Fruit fly (Drosophila melanogaster) whole organism, embryonic: ENCODE measurements around the gene CG31515.

ENCODE experiments used
- BEAF-32 ChIP-seq: fragments of 200-800 bp; sonication (Bioruptor generic); optimal IDR thresholded peaks from 3 replicates; lab custom pipeline; 2017; ENCODE audit warnings: missing biosample characterization, missing genetic modification characterization, mild to moderate bottlenecking, moderate library complexity, missing genetic modification reagents
- Bteb2 ChIP-seq: fragments of 200-800 bp; sonication (Bioruptor generic); optimal IDR thresholded peaks from 2 replicates; lab custom pipeline; 2016; ENCODE audit warnings: missing biosample characterization, missing genetic modification characterization
- CG10462 ChIP-seq: fragments of 200-800 bp; sonication (Bioruptor generic); optimal IDR thresholded peaks from 2 replicates; lab custom pipeline; 2016; ENCODE audit warnings: missing biosample characterization, missing genetic modification characterization
- CG11696 ChIP-seq: fragments of 200-800 bp; sonication (Bioruptor generic); IDR thresholded peaks from 2 replicates; pipeline ENCODE4 v1.3.6; 2022; ENCODE audit warnings: missing biosample characterization, missing genetic modification characterization
- CG12071 ChIP-seq: fragments of 200-800 bp; sonication (Bioruptor generic); optimal IDR thresholded peaks from 3 replicates; lab custom pipeline; 2018; ENCODE audit warnings: missing biosample characterization, mild to moderate bottlenecking, missing genetic modification characterization
- CG12155 ChIP-seq: fragments of 200-800 bp; sonication (Bioruptor generic); optimal IDR thresholded peaks from 3 replicates; lab custom pipeline; 2016; ENCODE audit warnings: missing biosample characterization, missing genetic modification characterization
- CG17361 ChIP-seq: fragments of 200-800 bp; sonication (Bioruptor generic); IDR thresholded peaks from 3 replicates; pipeline ENCODE4 v1.3.6; 2022; ENCODE audit warnings: missing biosample characterization, missing genetic modification characterization
- CG18262 ChIP-seq: fragments of 200-800 bp; optimal IDR thresholded peaks from 3 replicates; lab custom pipeline; 2019; ENCODE audit warnings: missing biosample characterization, mild to moderate bottlenecking, missing genetic modification characterization, moderate library complexity
- CG2199 ChIP-seq: fragments of 200-800 bp; sonication (Bioruptor generic); IDR thresholded peaks from 3 replicates; pipeline ENCODE4 v1.3.6; 2022; ENCODE audit warnings: missing biosample characterization, missing genetic modification characterization
- CG30431 ChIP-seq: fragments of 200-800 bp; sonication (Bioruptor generic); optimal IDR thresholded peaks from 2 replicates; lab custom pipeline; 2017; ENCODE audit warnings: missing biosample characterization, missing genetic modification characterization
- CG32532 ChIP-seq: fragments of 200-800 bp; sonication (Bioruptor generic); IDR thresholded peaks from 2 replicates; pipeline ENCODE4 v1.3.6; 2022; ENCODE audit warnings: missing biosample characterization, missing genetic modification characterization
- CG32772 ChIP-seq: fragments of 200-800 bp; sonication (Bioruptor generic); IDR thresholded peaks from 2 replicates; pipeline ENCODE4 v1.3.6; 2022; ENCODE audit warnings: missing biosample characterization, missing genetic modification characterization
- CG3281 ChIP-seq: fragments of 200-800 bp; sonication (Bioruptor generic); optimal IDR thresholded peaks from 3 replicates; lab custom pipeline; 2017; ENCODE audit warnings: missing biosample characterization, mild to moderate bottlenecking, missing genetic modification characterization
- CG4282 ChIP-seq: fragments of 200-800 bp; sonication (Bioruptor generic); optimal IDR thresholded peaks from 2 replicates; lab custom pipeline; 2016; ENCODE audit warnings: missing biosample characterization, missing genetic modification characterization
- CG4360 ChIP-seq: fragments of 200-800 bp; sonication (Bioruptor generic); IDR thresholded peaks from 2 replicates; pipeline ENCODE4 v1.3.6; 2022; ENCODE audit warnings: missing biosample characterization, missing genetic modification characterization
- CG43689 ChIP-seq: fragments of 200-800 bp; sonication (Bioruptor generic); IDR thresholded peaks from 2 replicates; pipeline ENCODE4 v1.3.6; 2022; ENCODE audit warnings: missing biosample characterization, missing genetic modification characterization
- CG4404 ChIP-seq: fragments of 200-800 bp; sonication (Bioruptor generic); IDR thresholded peaks from 2 replicates; pipeline ENCODE4 v1.3.6; 2022; ENCODE audit warnings: missing biosample characterization, missing genetic modification characterization
- CG6254 ChIP-seq: fragments of 200-800 bp; sonication (Bioruptor generic); optimal IDR thresholded peaks from 3 replicates; lab custom pipeline; 2017; ENCODE audit warnings: mild to moderate bottlenecking, missing biosample characterization, missing genetic modification reagents, missing genetic modification characterization
- CG7745 ChIP-seq: fragments of 200-800 bp; sonication (Bioruptor generic); optimal IDR thresholded peaks from 2 replicates; lab custom pipeline; 2018; ENCODE audit warnings: missing biosample characterization, mild to moderate bottlenecking, missing genetic modification characterization, moderate library complexity
- CG7963 ChIP-seq: fragments of 200-800 bp; sonication (Bioruptor generic); IDR thresholded peaks from 3 replicates; pipeline ENCODE4 v1.3.6; 2022; ENCODE audit warnings: missing biosample characterization, missing genetic modification characterization; ENCODE audit not compliant: partially characterized antibody
- CG8944 ChIP-seq: fragments of 200-800 bp; sonication (Bioruptor generic); optimal IDR thresholded peaks from 3 replicates; lab custom pipeline; 2016; ENCODE audit warnings: missing biosample characterization, missing genetic modification characterization
- D19A ChIP-seq: fragments of 200-800 bp; optimal IDR thresholded peaks from 3 replicates; lab custom pipeline; 2019; ENCODE audit warnings: missing biosample characterization, mild to moderate bottlenecking, missing genetic modification characterization, moderate library complexity
- Deaf1 ChIP-seq: fragments of 200-800 bp; optimal IDR thresholded peaks from 3 replicates; lab custom pipeline; 2019; ENCODE audit warnings: missing biosample characterization, mild to moderate bottlenecking, missing genetic modification characterization, moderate library complexity
- Elba2 ChIP-seq: fragments of 200-800 bp; sonication (Bioruptor generic); optimal IDR thresholded peaks from 3 replicates; lab custom pipeline; 2016; ENCODE audit warnings: missing biosample characterization, missing genetic modification characterization
- H2.0 ChIP-seq: fragments of 200-800 bp; sonication (Bioruptor generic); IDR thresholded peaks from 2 replicates; pipeline ENCODE4 v1.3.6; 2022; ENCODE audit warnings: missing biosample characterization, missing genetic modification characterization
- Hmx ChIP-seq: fragments of 200-800 bp; sonication (Bioruptor generic); optimal IDR thresholded peaks from 2 replicates; lab custom pipeline; 2016; ENCODE audit warnings: missing biosample characterization, missing genetic modification characterization
- Hr3 ChIP-seq: fragments of 200-800 bp; sonication (Bioruptor generic); optimal IDR thresholded peaks from 3 replicates; lab custom pipeline; 2016; ENCODE audit warnings: missing biosample characterization, missing genetic modification characterization
- Lpt ChIP-seq: fragments of >200 bp; optimal IDR thresholded peaks from 2 replicates; lab custom pipeline; 2018; ENCODE audit warnings: missing biosample characterization, missing genetic modification characterization
- Mad ChIP-seq: fragments of 200-800 bp; sonication (Bioruptor generic); optimal IDR thresholded peaks from 2 replicates; lab custom pipeline; 2016; ENCODE audit warnings: missing biosample characterization, missing genetic modification characterization
- Mes4 ChIP-seq: fragments of 200-800 bp; sonication (Bioruptor generic); optimal IDR thresholded peaks from 2 replicates; lab custom pipeline; 2016; ENCODE audit warnings: missing biosample characterization, missing genetic modification characterization
- NK7.1 ChIP-seq: fragments of 200-800 bp; sonication (Bioruptor generic); optimal IDR thresholded peaks from 3 replicates; lab custom pipeline; 2016; ENCODE audit warnings: missing biosample characterization, missing genetic modification characterization
- Pdp1 ChIP-seq, 2 experiments: fragments of 200-800 bp; sonication (Bioruptor generic); optimal IDR thresholded peaks; 3 replicates each; lab custom pipeline; 2016; ENCODE audit warnings: missing biosample characterization in 2 of 2, missing genetic modification characterization in 2 of 2, mild to moderate bottlenecking in 1 of 2, moderate library complexity in 1 of 2
- Xbp1 ChIP-seq: fragments of 200-800 bp; sonication (Bioruptor generic); optimal IDR thresholded peaks from 3 replicates; lab custom pipeline; 2016; ENCODE audit warnings: missing biosample characterization, mild to moderate bottlenecking, missing genetic modification characterization
- ato ChIP-seq: fragments of 200-800 bp; sonication (Bioruptor generic); IDR thresholded peaks from 2 replicates; pipeline ENCODE4 v1.3.6; 2022; ENCODE audit warnings: missing biosample characterization, missing genetic modification characterization; ENCODE audit not compliant: partially characterized antibody
- bab2 ChIP-seq: fragments of 200-800 bp; sonication (Bioruptor generic); optimal IDR thresholded peaks from 2 replicates; lab custom pipeline; 2016; ENCODE audit warnings: missing biosample characterization, missing genetic modification characterization
- bsh ChIP-seq, 2 experiments: fragments of 200-800 bp; sonication (Bioruptor generic); optimal IDR thresholded peaks; 2 replicates each; lab custom pipeline; 2017 to 2018; ENCODE audit warnings: mild to moderate bottlenecking in 2 of 2, missing biosample characterization in 2 of 2, missing genetic modification characterization in 2 of 2, moderate library complexity in 1 of 2
- cato ChIP-seq: fragments of 200-800 bp; sonication (Bioruptor generic); optimal IDR thresholded peaks from 2 replicates; lab custom pipeline; 2016; ENCODE audit warnings: missing biosample characterization, missing genetic modification characterization, borderline replicate concordance
- chn ChIP-seq: fragments of 200-800 bp; sonication (Bioruptor generic); optimal IDR thresholded peaks from 2 replicates; lab custom pipeline; 2016; ENCODE audit warnings: missing biosample characterization, missing genetic modification characterization
- corto ChIP-seq: fragments of 200-800 bp; sonication (Bioruptor generic); optimal IDR thresholded peaks from 2 replicates; lab custom pipeline; 2016; ENCODE audit warnings: missing biosample characterization, mild to moderate bottlenecking, missing genetic modification characterization, moderate library complexity
- dimm ChIP-seq: fragments of 200-800 bp; sonication (Bioruptor generic); IDR thresholded peaks from 2 replicates; pipeline ENCODE4 v1.3.6; 2022; ENCODE audit warnings: missing biosample characterization, missing genetic modification characterization
- fd102C ChIP-seq: fragments of 200-800 bp; sonication (Bioruptor generic); optimal IDR thresholded peaks from 2 replicates; lab custom pipeline; 2018; ENCODE audit warnings: missing biosample characterization, mild to moderate bottlenecking, missing genetic modification characterization, moderate library complexity
- knrl ChIP-seq: fragments of 200-800 bp; sonication (Bioruptor generic); IDR thresholded peaks from 3 replicates; pipeline ENCODE4 v1.3.6; 2022; ENCODE audit warnings: missing biosample characterization, missing genetic modification characterization; ENCODE audit not compliant: partially characterized antibody
- phol ChIP-seq: fragments of 200-800 bp; sonication (Bioruptor generic); optimal IDR thresholded peaks from 3 replicates; lab custom pipeline; 2018; ENCODE audit warnings: missing biosample characterization, mild to moderate bottlenecking, missing genetic modification characterization, moderate library complexity
- sob ChIP-seq: fragments of 200-800 bp; sonication (Bioruptor generic); IDR thresholded peaks from 2 replicates; pipeline ENCODE4 v1.3.6; 2022; ENCODE audit warnings: missing biosample characterization, missing genetic modification characterization
- ssp ChIP-seq: fragments of 200-800 bp; sonication (Bioruptor generic); IDR thresholded peaks from 2 replicates; pipeline ENCODE4 v1.3.6; 2022; ENCODE audit warnings: missing biosample characterization, missing genetic modification characterization
- stwl ChIP-seq: fragments of 200-800 bp; sonication (Bioruptor generic); optimal IDR thresholded peaks from 3 replicates; lab custom pipeline; 2018; ENCODE audit warnings: missing biosample characterization, mild to moderate bottlenecking, missing genetic modification characterization, moderate library complexity
- sug ChIP-seq: fragments of 200-800 bp; optimal IDR thresholded peaks from 2 replicates; lab custom pipeline; 2019; ENCODE audit warnings: missing biosample characterization, mild to moderate bottlenecking, missing genetic modification characterization, moderate library complexity
- tin ChIP-seq: fragments of 200-800 bp; sonication (Bioruptor generic); optimal IDR thresholded peaks from 3 replicates; lab custom pipeline; 2016; ENCODE audit warnings: missing biosample characterization, missing genetic modification characterization
- trem ChIP-seq: fragments of 200-800 bp; optimal IDR thresholded peaks from 3 replicates; lab custom pipeline; 2019; ENCODE audit warnings: missing biosample characterization, mild to moderate bottlenecking, missing genetic modification characterization, moderate library complexity
- yki ChIP-seq: fragments of >200 bp; optimal IDR thresholded peaks from 3 replicates; lab custom pipeline; 2018
- zfh2 ChIP-seq: fragments of 200-800 bp; sonication (Bioruptor generic); optimal IDR thresholded peaks from 2 replicates; lab custom pipeline; 2016; ENCODE audit warnings: missing biosample characterization, missing genetic modification characterization

The CG31515 gene

DNA sequence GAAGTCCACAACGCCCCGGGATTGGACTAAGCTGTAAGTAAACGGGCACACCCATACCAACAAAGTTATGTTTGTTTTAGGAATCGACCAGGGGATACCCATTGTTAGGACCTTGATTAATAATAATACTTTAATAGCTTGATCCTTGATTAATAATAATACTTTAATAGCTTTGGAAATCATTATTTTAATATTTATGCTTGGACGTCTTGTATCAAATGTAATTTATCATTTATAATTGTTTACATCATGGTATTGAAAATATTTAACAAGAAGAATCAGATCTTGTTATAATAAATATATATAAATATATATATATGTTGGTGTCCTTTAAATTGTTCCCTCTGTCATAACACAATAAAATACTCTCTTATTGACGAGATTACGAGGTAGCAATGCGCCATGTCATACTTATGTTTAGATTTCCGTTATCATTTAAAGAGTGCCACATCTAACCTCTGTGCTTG, 31.7 kb downstream of the CG31515 start (continued):
- TF ChIP-seq ato (GFP tag; lab: Robert Waterston, UW) (no peak), Mad (GFP tag; lab: Kevin White, UChicago) (no peak), CG17361 (GFP tag; lab: Robert Waterston, UW) (peak; percentile 80), Hr3 (GFP tag; lab: Kevin White, UChicago) (peak; percentile 89), NK7.1 (GFP tag; lab: Kevin White, UChicago) (no peak), CG12155 (peak; percentile 83), CG32772 (GFP tag; lab: Robert Waterston, UW) (peak; percentile 70), yki (no peak), CG4360 (GFP tag; lab: Robert Waterston, UW) (no peak), CG32532 (peak; percentile 86), Deaf1 (tag; lab: Kevin White, UChicago) (peak; percentile 72), phol (peak; percentile 87), CG6254 (GFP tag; lab: Kevin White, UChicago) (peak; percentile 35), CG4282 (GFP tag; lab: Kevin White, UChicago) (no peak), corto (no peak), bsh (GFP tag; optimal IDR thresholded peaks at IDR 0.05; lab: Kevin White, UChicago) (peak; percentile 64 to 93), Lpt (no peak), CG8944 (no peak), CG12071 (GFP tag; lab: Kevin White, UChicago) (no peak), ssp (GFP tag; lab: Robert Waterston, UW) (peak; percentile 64), CG3281 (GFP tag; lab: Kevin White, UChicago) (peak; percentile 59), Xbp1 (GFP tag; lab: Kevin White, UChicago) (peak; percentile 82), zfh2 (GFP tag; lab: Kevin White, UChicago) (no peak), cato (GFP tag; lab: Kevin White, UChicago) (peak; percentile 68), Hmx (GFP tag; lab: Kevin White, UChicago) (no peak), sug (tag; lab: Kevin White, UChicago) (peak; percentile 81), CG30431 (GFP tag; lab: Kevin White, UChicago) (peak; percentile 48), fd102C (no peak), CG43689 (GFP tag; lab: Robert Waterston, UW) (peak; percentile 58; the same call in 1 of the 2 replicates), D19A (tag; lab: Kevin White, UChicago) (peak; percentile 88), trem (tag; lab: Kevin White, UChicago) (peak; percentile 68), CG10462 (GFP tag; lab: Kevin White, UChicago) (peak; percentile 73), CG11696 (GFP tag; lab: Robert Waterston, UW) (peak; percentile 49), Bteb2 (GFP tag; lab: Kevin White, UChicago) (peak; percentile 1), dimm (GFP tag; lab: Robert Waterston, UW) (no peak), CG7963 (no peak), H2.0 (GFP tag; lab: Robert Waterston, UW) (peak; percentile 73), Mes4 (GFP tag; lab: Kevin White, UChicago) (no peak), Elba2 (GFP tag; lab: Kevin White, UChicago) (no peak), BEAF-32 (GFP tag; lab: Kevin White, UChicago) (no peak), bab2 (GFP tag; lab: Kevin White, UChicago) (peak; percentile 11), CG2199 (no peak), CG18262 (peak; percentile 92), knrl (GFP tag; lab: Robert Waterston, UW) (no peak), chn (GFP tag; lab: Kevin White, UChicago) (no peak), CG7745 (tag; lab: Kevin White, UChicago) (no peak), sob (GFP tag; lab: Robert Waterston, UW) (peak; percentile 81), stwl (tag; lab: Kevin White, UChicago) (no peak), tin (GFP tag; lab: Kevin White, UChicago) (peak; percentile 62), Pdp1 (GFP tag; optimal IDR thresholded peaks at IDR 0.05; lab: Kevin White, UChicago) (peak in 1 of 2 experiments; percentile 22), CG4404 (GFP tag; lab: Robert Waterston, UW) (peak; percentile 48; the same call in 1 of the 2 replicates)
